Worm (Caenorhabditis elegans) whole organism, L3 larva: ENCODE measurements around the gene srj-49.

Source experiments
- R02D3.7 ChIP-seq: fragments of 150-350 bp; optimal IDR thresholded peaks from 2 replicates; lab custom pipeline; 2014; ENCODE audit warnings: missing biosample characterization, missing genetic modification characterization
- ZK546.5 ChIP-seq: sonication (generic microtip); optimal IDR thresholded peaks from 2 replicates; lab custom pipeline; 2017; ENCODE audit warnings: missing biosample characterization, missing genetic modification characterization
- ama-1 ChIP-seq: fragments of 150-350 bp; optimal IDR thresholded peaks from 2 replicates; lab custom pipeline; 2018
- ceh-16 ChIP-seq: sonication (generic microtip); optimal IDR thresholded peaks from 2 replicates; lab custom pipeline; 2017; ENCODE audit warnings: missing biosample characterization, missing genetic modification characterization
- ceh-28 ChIP-seq: fragments of 150-350 bp; optimal IDR thresholded peaks from 2 replicates; lab custom pipeline; 2014; ENCODE audit warnings: missing biosample characterization, missing genetic modification reagents, missing genetic modification characterization
- ceh-82 ChIP-seq: fragments of 150-350 bp; optimal IDR thresholded peaks from 2 replicates; lab custom pipeline; 2014; ENCODE audit warnings: missing biosample characterization, missing genetic modification characterization
- daf-12 ChIP-seq: fragments of 150-350 bp; optimal IDR thresholded peaks from 2 replicates; lab custom pipeline; 2014; ENCODE audit warnings: missing biosample characterization, missing genetic modification reagents, missing genetic modification characterization
- egl-27 ChIP-seq: sonication (generic microtip); optimal IDR thresholded peaks from 4 replicates; lab custom pipeline; 2017; ENCODE audit warnings: missing biosample characterization, missing genetic modification reagents, missing genetic modification characterization
- egl-5 ChIP-seq: fragments of 150-350 bp; optimal IDR thresholded peaks from 2 replicates; lab custom pipeline; 2017; ENCODE audit warnings: missing biosample characterization, missing genetic modification reagents, missing genetic modification characterization, inconsistent platforms
- elt-3 ChIP-seq, 3 experiments: fragments of 150-350 bp in 1 of 3; sonication (generic microtip) in 2 of 3; optimal IDR thresholded peaks; 2 replicates in 2 of 3; 4 replicates in 1 of 3; lab custom pipeline; 2014 to 2017; ENCODE audit warnings: missing biosample characterization in 3 of 3, missing genetic modification characterization in 3 of 3
- eor-1 ChIP-seq, 2 experiments: fragments of 150-350 bp; optimal IDR thresholded peaks; 2 replicates each; lab custom pipeline; 2014 to 2018; ENCODE audit warnings: missing biosample characterization in 2 of 2, missing genetic modification characterization in 2 of 2
- fkh-10 ChIP-seq: sonication (generic microtip); optimal IDR thresholded peaks from 2 replicates; lab custom pipeline; 2017; ENCODE audit warnings: missing biosample characterization, missing genetic modification reagents, missing genetic modification characterization
- fkh-2 ChIP-seq: fragments of 150-350 bp; optimal IDR thresholded peaks from 2 replicates; lab custom pipeline; 2014; ENCODE audit warnings: missing biosample characterization, missing genetic modification reagents, missing genetic modification characterization
- fos-1 ChIP-seq: fragments of 150-350 bp; optimal IDR thresholded peaks from 2 replicates; lab custom pipeline; 2014; ENCODE audit warnings: missing biosample characterization, missing genetic modification characterization
- lin-15B ChIP-seq: fragments of 150-350 bp; optimal IDR thresholded peaks from 2 replicates; lab custom pipeline; 2014; ENCODE audit warnings: missing biosample characterization, missing genetic modification characterization
- lin-39 ChIP-seq: fragments of 150-350 bp; optimal IDR thresholded peaks from 2 replicates; lab custom pipeline; 2018; ENCODE audit warnings: missing biosample characterization, missing genetic modification reagents, missing genetic modification characterization
- mdl-1 ChIP-seq: fragments of 150-350 bp; optimal IDR thresholded peaks from 2 replicates; lab custom pipeline; 2014; ENCODE audit warnings: missing biosample characterization, missing genetic modification characterization
- mml-1 ChIP-seq: fragments of 150-350 bp; sonication (generic microtip); optimal IDR thresholded peaks from 3 replicates; lab custom pipeline; 2014; ENCODE audit warnings: missing biosample characterization, missing genetic modification characterization
- nhr-11 ChIP-seq: fragments of 150-350 bp; optimal IDR thresholded peaks from 2 replicates; lab custom pipeline; 2014; ENCODE audit warnings: missing biosample characterization, missing genetic modification characterization
- nhr-12 ChIP-seq: fragments of 150-350 bp; optimal IDR thresholded peaks from 2 replicates; lab custom pipeline; 2014; ENCODE audit warnings: missing biosample characterization, missing genetic modification characterization
- nhr-23 ChIP-seq: fragments of 150-350 bp; optimal IDR thresholded peaks from 2 replicates; lab custom pipeline; 2014; ENCODE audit warnings: missing biosample characterization, missing genetic modification reagents, missing genetic modification characterization
- nhr-237 ChIP-seq: fragments of 150-350 bp; optimal IDR thresholded peaks from 2 replicates; lab custom pipeline; 2014; ENCODE audit warnings: missing biosample characterization, missing genetic modification characterization
- nhr-25 ChIP-seq: sonication (generic microtip); optimal IDR thresholded peaks from 2 replicates; lab custom pipeline; 2017; ENCODE audit warnings: missing biosample characterization, missing genetic modification characterization
- nhr-28 ChIP-seq: fragments of 150-350 bp; optimal IDR thresholded peaks from 2 replicates; lab custom pipeline; 2014; ENCODE audit warnings: missing biosample characterization, missing genetic modification characterization
- nhr-43 ChIP-seq: sonication (generic microtip); optimal IDR thresholded peaks from 2 replicates; lab custom pipeline; 2016; ENCODE audit warnings: mild to moderate bottlenecking, missing genetic modification characterization, missing compliant biosample characterization; ENCODE audit not compliant: poor library complexity, severe bottlenecking
- nhr-76 ChIP-seq: fragments of 150-350 bp; sonication (generic microtip); optimal IDR thresholded peaks from 5 replicates; lab custom pipeline; 2014; ENCODE audit warnings: missing biosample characterization, missing genetic modification characterization
- nhr-77 ChIP-seq: fragments of 150-350 bp; optimal IDR thresholded peaks from 2 replicates; lab custom pipeline; 2014; ENCODE audit warnings: missing biosample characterization, missing genetic modification characterization
- pha-4 ChIP-seq: fragments of 150-350 bp; optimal IDR thresholded peaks from 2 replicates; lab custom pipeline; 2014; ENCODE audit warnings: missing biosample characterization, missing genetic modification reagents, missing genetic modification characterization
- skn-1 ChIP-seq: fragments of 150-350 bp; optimal IDR thresholded peaks from 2 replicates; lab custom pipeline; 2014; ENCODE audit warnings: missing biosample characterization, missing genetic modification characterization
- snpc-4 ChIP-seq: fragments of 150-350 bp; optimal IDR thresholded peaks from 2 replicates; lab custom pipeline; 2014; ENCODE audit warnings: missing biosample characterization, missing genetic modification characterization
- tbx-2 ChIP-seq: sonication (generic microtip); optimal IDR thresholded peaks from 2 replicates; lab custom pipeline; 2016; ENCODE audit warnings: mild to moderate bottlenecking, missing genetic modification characterization, missing compliant biosample characterization
- unc-39 ChIP-seq: sonication (generic microtip); optimal IDR thresholded peaks from 4 replicates; lab custom pipeline; 2017; ENCODE audit warnings: missing biosample characterization, missing genetic modification characterization
- zag-1 ChIP-seq: fragments of 150-350 bp; optimal IDR thresholded peaks from 2 replicates; lab custom pipeline; 2014; ENCODE audit warnings: missing biosample characterization, missing genetic modification characterization
- ztf-11 ChIP-seq: fragments of 150-350 bp; optimal IDR thresholded peaks from 2 replicates; lab custom pipeline; 2014; ENCODE audit warnings: missing biosample characterization, missing genetic modification characterization

The srj-49 gene

ce11 chrV:2870127-2870526 is 22.0 kb upstream of the srj-49 start, which contains the start of gene srh-243:
Gene srh-243 (plus strand): TSS chrV:2870427.
- TF ChIP-seq pha-4 = no peak
- TF ChIP-seq fos-1 = no peak
- TF ChIP-seq nhr-25 = no peak
- no peak for TF ChIP-seq mml-1 (tag; lab: Kevin White, UChicago)
- TF ChIP-seq ztf-11 (tag; lab: Kevin White, UChicago) = no peak
- no peak for TF ChIP-seq nhr-43 (tag; lab: Kevin White, UChicago)
- no peak for TF ChIP-seq fkh-10
- no peak for TF ChIP-seq mdl-1 (tag; lab: Kevin White, UChicago)
- TF ChIP-seq nhr-12 (tag; lab: Kevin White, UChicago) = no peak
- TF ChIP-seq egl-5 (tag; lab: Kevin White, UChicago) = no peak
- no peak for TF ChIP-seq elt-3 (tag; optimal IDR thresholded peaks at IDR 0.05; lab: Kevin White, UChicago)
- TF ChIP-seq unc-39 = no peak
- no peak for TF ChIP-seq nhr-77
- TF ChIP-seq ceh-28 (tag; lab: Kevin White, UChicago) = no peak
- no peak for TF ChIP-seq lin-15B (tag; lab: Kevin White, UChicago)
- TF ChIP-seq, all 47 proteins: peak for 0

ce11 chrV:2869503-2869902 is 21.4 kb upstream of the srj-49 start, which contains the start of gene srh-241:
Gene srh-241 (minus strand): TSS chrV:2869603.
- TF ChIP-seq pha-4 (no peak), fkh-2 (tag; lab: Kevin White, UChicago) (no peak), tbx-2 (tag; lab: Kevin White, UChicago) (no peak), egl-27 (tag; lab: Kevin White, UChicago) (no peak), R02D3.7 (tag; lab: Kevin White, UChicago) (no peak), nhr-11 (tag; lab: Kevin White, UChicago) (no peak), ceh-16 (tag; lab: Kevin White, UChicago) (no peak), mdl-1 (tag; lab: Kevin White, UChicago) (no peak), ama-1 (no peak), nhr-76 (tag; lab: Kevin White, UChicago) (no peak), snpc-4 (tag; lab: Kevin White, UChicago) (no peak), nhr-28 (tag; lab: Kevin White, UChicago) (no peak), fkh-10 (no peak), fos-1 (no peak)

ce11 chrV:2864899-2865298 is 16.8 kb upstream of the srj-49 start, which contains the start of gene srh-240:
Gene srh-240 (plus strand): TSS chrV:2865199.
- no peak for TF ChIP-seq ama-1

- TF ChIP-seq snpc-4 (tag; lab: Kevin White, UChicago) = no peak
- no peak for TF ChIP-seq nhr-237
- TF ChIP-seq daf-12 (tag; lab: Kevin White, UChicago) = no peak
- no peak for TF ChIP-seq nhr-23
- TF ChIP-seq eor-1 (tag; optimal IDR thresholded peaks at IDR 0.05; lab: Kevin White, UChicago) = no peak
Observed at ce11 chrV:2863033-2863432, 14.9 kb upstream of the srj-49 start, which contains the start of gene srh-272. Gene srh-272 (plus strand): TSS chrV:2863333.

ce11 chrV:2861505-2861904 is 13.4 kb upstream of the srj-49 start, which contains the start of gene srh-270:
Gene srh-270 (minus strand): TSS chrV:2861605.
- TF ChIP-seq nhr-237 (no peak), daf-12 (tag; lab: Kevin White, UChicago) (no peak), snpc-4 (tag; lab: Kevin White, UChicago) (no peak), egl-27 (tag; lab: Kevin White, UChicago) (no peak), fkh-10 (no peak), ZK546.5 (tag; lab: Kevin White, UChicago) (no peak), ceh-16 (tag; lab: Kevin White, UChicago) (no peak), tbx-2 (tag; lab: Kevin White, UChicago) (no peak), ceh-82 (tag; lab: Kevin White, UChicago) (no peak), egl-5 (tag; lab: Kevin White, UChicago) (no peak), lin-39 (tag; lab: Kevin White, UChicago) (no peak)

ce11 chrV:2859738-2860137 is 11.6 kb upstream of the srj-49 start, which contains the start of gene srj-54:
Gene srj-54 (minus strand): TSS chrV:2859838.
- TF ChIP-seq nhr-237 (no peak), zag-1 (tag; lab: Kevin White, UChicago) (no peak), pha-4 (no peak), nhr-23 (no peak), nhr-12 (tag; lab: Kevin White, UChicago) (no peak), mdl-1 (tag; lab: Kevin White, UChicago) (no peak), skn-1 (no peak)
- TF ChIP-seq, all 47 proteins: peak for 0
